Fruit fly (Drosophila melanogaster): ENCODE data around the gene Mdh1.

The Mdh1 gene

DNA sequence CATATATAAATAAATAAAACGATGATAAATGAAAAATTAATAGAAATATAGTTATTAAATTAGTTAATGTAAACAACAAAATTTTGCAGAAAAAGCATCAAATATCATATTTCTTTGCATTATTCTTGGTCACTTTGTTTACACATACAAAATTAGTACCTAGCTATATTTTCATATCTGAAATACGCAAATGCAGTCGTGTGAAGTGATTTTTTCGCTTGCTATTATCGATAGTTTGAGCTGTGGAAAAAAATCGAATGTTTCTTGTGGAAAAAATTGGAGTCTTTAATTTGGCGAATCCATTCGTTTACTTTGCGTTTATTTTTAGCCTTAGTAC, 324 bp upstream of the Mdh1 start, which contains the start of gene Cnot4:
Gene Cnot4 (plus strand): TSS at position 229 of the 337 bp plus-strand sequence.
- TF ChIP-seq salr (GFP tag; optimal IDR thresholded peaks at IDR 0.05) (no peak), CG16779 (tag; optimal IDR thresholded peaks at IDR 0.05) (no peak), Hr39 (GFP tag; optimal IDR thresholded peaks at IDR 0.05) (no peak)

DNA sequence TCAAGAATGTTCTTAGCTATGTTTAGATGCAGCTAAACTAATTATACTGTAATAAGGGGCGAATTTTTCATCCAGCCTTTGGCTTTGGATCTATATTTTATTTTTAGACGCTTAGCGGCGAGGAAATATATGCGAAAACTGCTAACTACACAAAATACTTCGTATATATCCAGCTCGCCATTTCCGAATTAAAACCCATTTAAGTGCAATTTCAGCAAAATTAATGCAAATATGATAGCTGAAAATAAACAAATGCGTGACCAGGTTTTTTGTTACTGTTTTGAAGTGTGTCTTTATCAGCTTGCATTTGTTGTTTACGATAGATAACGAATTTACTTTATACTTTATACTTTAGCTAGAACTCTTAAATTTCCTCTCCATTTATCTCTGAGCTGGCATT, 1.1 kb downstream of the Mdh1 start:
- TF ChIP-seq Gug (GFP tag; IDR thresholded peaks at IDR 0.05) = no peak
- TF ChIP-seq CG11902 (GFP tag; optimal IDR thresholded peaks at IDR 0.05) = no peak
- TF ChIP-seq CG6163 (GFP tag; IDR thresholded peaks at IDR 0.05) = no peak
- no peak for TF ChIP-seq Lpt (GFP tag; optimal IDR thresholded peaks at IDR 0.05)
- no peak for TF ChIP-seq CG3032 (tag; optimal IDR thresholded peaks at IDR 0.05)
- no peak for TF ChIP-seq CG8119 (GFP tag; IDR thresholded peaks at IDR 0.05)

DNA sequence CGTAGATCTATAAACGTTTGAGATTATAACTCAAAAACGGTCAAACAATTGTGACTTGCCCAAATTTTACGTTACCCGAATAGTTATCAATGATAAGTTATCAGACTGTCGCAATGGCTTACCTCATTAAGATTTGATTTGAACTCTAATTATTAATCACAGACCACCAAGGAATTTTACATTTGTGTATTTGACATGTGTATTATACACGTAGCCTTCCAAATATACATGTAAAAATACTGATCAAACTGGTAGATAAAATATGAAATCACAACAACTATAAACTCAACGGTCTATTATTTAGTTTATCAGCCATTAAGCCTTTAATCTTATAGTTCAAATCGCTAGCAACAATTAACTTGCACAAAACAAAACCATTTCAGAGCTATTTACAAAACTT, 2.7 kb downstream of the Mdh1 start:
- no peak for TF ChIP-seq Hr39 (GFP tag; optimal IDR thresholded peaks at IDR 0.05)
- no peak for TF ChIP-seq CG10631 (GFP tag; optimal IDR thresholded peaks at IDR 0.05)
- TF ChIP-seq OdsH (GFP tag; optimal IDR thresholded peaks at IDR 0.05) = no peak
- TF ChIP-seq Sox14 (GFP tag; optimal IDR thresholded peaks at IDR 0.05) = no peak
- peak; percentile 18 for TF ChIP-seq vri (GFP tag; optimal IDR thresholded peaks at IDR 0.05)
- TF ChIP-seq CG7368 (GFP tag; optimal IDR thresholded peaks at IDR 0.05) = no peak

DNA sequence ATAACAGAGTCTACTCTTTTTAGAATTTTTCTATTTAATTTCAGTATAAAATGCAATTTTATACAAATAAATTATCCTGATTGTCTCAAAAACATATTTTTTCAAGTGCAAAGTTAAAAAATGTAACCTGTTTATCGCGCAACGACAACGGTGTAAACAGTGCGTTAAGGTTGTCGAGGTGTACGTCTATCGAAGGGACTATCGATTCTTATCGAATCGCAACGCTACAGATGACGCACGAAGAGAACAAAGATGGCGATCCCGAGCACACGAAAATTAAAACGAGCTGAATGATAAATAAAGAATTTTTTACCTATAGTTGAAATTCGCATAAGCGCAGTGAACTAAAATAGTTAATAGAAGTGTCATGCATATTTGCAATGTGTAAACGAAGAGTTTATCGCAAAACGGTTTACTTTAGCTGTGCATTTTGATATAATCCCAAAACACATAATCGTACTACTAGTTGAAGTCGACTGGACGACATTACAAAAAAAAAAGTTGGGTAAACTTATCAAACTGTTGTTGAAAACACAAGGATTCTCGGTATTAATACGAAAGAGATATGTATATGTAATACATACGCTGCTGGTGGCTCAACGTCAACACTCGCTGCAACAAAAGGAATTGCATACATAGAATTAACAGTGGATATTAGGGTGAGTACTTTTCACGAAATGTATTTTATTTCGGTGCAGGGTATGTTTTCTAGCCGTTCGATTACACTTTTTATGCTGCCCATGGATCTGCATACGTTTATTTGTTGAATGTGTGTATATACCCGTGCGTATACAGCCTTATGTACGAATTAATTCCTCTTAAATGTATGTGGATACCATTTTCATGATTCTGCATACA, 8.0 kb downstream of the Mdh1 start, which contains the start of gene da:
Gene da (plus strand): TSS at position 237 of the 858 bp plus-strand sequence.
- TF ChIP-seq CG6792 (GFP tag; optimal IDR thresholded peaks at IDR 0.05) = peak; percentile 36
- TF ChIP-seq fkh (GFP tag; optimal IDR thresholded peaks at IDR 0.05) = peak; percentile 47
- peak; percentile 12 for TF ChIP-seq Ets21C (GFP tag; optimal IDR thresholded peaks at IDR 0.05)
- peak; percentile 22 for TF ChIP-seq CG10669 (GFP tag; optimal IDR thresholded peaks at IDR 0.05)
- peak; percentile 63 for TF ChIP-seq Hr39 (GFP tag; optimal IDR thresholded peaks at IDR 0.05)
- TF ChIP-seq CG34406 (GFP tag; optimal IDR thresholded peaks at IDR 0.05) = no peak
- peak; percentile 29 for TF ChIP-seq dsx (GFP tag; optimal IDR thresholded peaks at IDR 0.05; ENCODE audit: poor library complexity, severe bottlenecking)
- TF ChIP-seq Hr4 (GFP tag; optimal IDR thresholded peaks at IDR 0.05) = peak; percentile 54
- TF ChIP-seq cyc (GFP tag; optimal IDR thresholded peaks at IDR 0.05) = peak; percentile 50
- no peak for TF ChIP-seq svp (GFP tag)
- TF ChIP-seq CG11762 (GFP tag; optimal IDR thresholded peaks at IDR 0.05; ENCODE audit: insufficient read depth) = no peak
- TF ChIP-seq CG11294 (GFP tag; IDR thresholded peaks at IDR 0.05) = no peak
- TF ChIP-seq Gug (GFP tag; IDR thresholded peaks at IDR 0.05) = no peak
- TF ChIP-seq Sox15 (GFP tag; optimal IDR thresholded peaks at IDR 0.05) = peak; percentile 5
- no peak for TF ChIP-seq CG6276 (GFP tag; optimal IDR thresholded peaks at IDR 0.05)
- TF ChIP-seq CG6854 (GFP tag; optimal IDR thresholded peaks at IDR 0.05) = no peak
- TF ChIP-seq Sox14 (GFP tag; optimal IDR thresholded peaks at IDR 0.05) = peak; percentile 80
- peak; percentile 56 for TF ChIP-seq Smox (GFP tag; optimal IDR thresholded peaks at IDR 0.05)
- peak; percentile 58 for TF ChIP-seq OdsH (GFP tag; optimal IDR thresholded peaks at IDR 0.05)
- peak; percentile 23 for TF ChIP-seq net (GFP tag; optimal IDR thresholded peaks at IDR 0.05)
- peak; percentile 45 for TF ChIP-seq achi (GFP tag; optimal IDR thresholded peaks at IDR 0.05)
- no peak for TF ChIP-seq fd59A (GFP tag; optimal IDR thresholded peaks at IDR 0.05)
- no peak for TF ChIP-seq CG3919 (GFP tag; optimal IDR thresholded peaks at IDR 0.05)
- TF ChIP-seq fd85E (GFP tag; optimal IDR thresholded peaks at IDR 0.05) = no peak
- TF ChIP-seq dac (GFP tag; optimal IDR thresholded peaks at IDR 0.05) = peak; percentile 8
- peak in 1 of 2 experiments; percentile 28 for TF ChIP-seq salr (GFP tag; optimal IDR thresholded peaks at IDR 0.05)
- peak; percentile 21 for TF ChIP-seq Eip93F (GFP tag; optimal IDR thresholded peaks at IDR 0.05)
- no peak for TF ChIP-seq CG10631 (GFP tag; optimal IDR thresholded peaks at IDR 0.05)
- TF ChIP-seq CG4318 (GFP tag; optimal IDR thresholded peaks at IDR 0.05) = no peak
- TF ChIP-seq spab (GFP tag; optimal IDR thresholded peaks at IDR 0.05) = no peak
- TF ChIP-seq acj6 (GFP tag; optimal IDR thresholded peaks at IDR 0.05) = peak; percentile 38
- peak; percentile 24 for TF ChIP-seq CG7368 (GFP tag; optimal IDR thresholded peaks at IDR 0.05)
- TF ChIP-seq Lpt (GFP tag; optimal IDR thresholded peaks at IDR 0.05) = no peak
- peak; percentile 61 for TF ChIP-seq lz (GFP tag; optimal IDR thresholded peaks at IDR 0.05)
- TF ChIP-seq Met (GFP tag; optimal IDR thresholded peaks at IDR 0.05) = peak; percentile 62
- peak; percentile 61 for TF ChIP-seq CG3032 (tag; optimal IDR thresholded peaks at IDR 0.05)
- TF ChIP-seq CG16779 (tag; optimal IDR thresholded peaks at IDR 0.05) = no peak
- TF ChIP-seq Eip78C (GFP tag) = peak; percentile 73
- no peak for TF ChIP-seq CG9139 (GFP tag; optimal IDR thresholded peaks at IDR 0.05)
